Fruit fly (Drosophila melanogaster) whole organism, prepupa: ENCODE measurements around the gene crc.
A peak's percentile ranks its signal among the peaks of the same experiment; 100 is the strongest.

Experiments used
- Blimp-1 ChIP-seq: fragments of 200-800 bp; sonication (Bioruptor generic); optimal IDR thresholded peaks from 3 replicates; lab custom pipeline; 2017; ENCODE audit warnings: missing biosample characterization, missing genetic modification characterization, mild to moderate bottlenecking, moderate library complexity, missing genetic modification reagents
- CG10631 ChIP-seq: fragments of 200-800 bp; sonication (Bioruptor generic); optimal IDR thresholded peaks from 2 replicates; lab custom pipeline; 2016; ENCODE audit warnings: missing biosample characterization, missing genetic modification characterization
- CG10669 ChIP-seq: fragments of 200-800 bp; sonication (Bioruptor generic); optimal IDR thresholded peaks from 3 replicates; lab custom pipeline; 2018; ENCODE audit warnings: missing biosample characterization, mild to moderate bottlenecking, missing genetic modification characterization, moderate library complexity
- CG11294 ChIP-seq: fragments of 200-800 bp; sonication (Bioruptor generic); IDR thresholded peaks from 2 replicates; pipeline ENCODE4 v1.3.6; 2022; ENCODE audit warnings: missing biosample characterization, missing genetic modification characterization
- CG11762 ChIP-seq: fragments of 200-800 bp; sonication (Bioruptor generic); optimal IDR thresholded peaks from 3 replicates; lab custom pipeline; 2016; ENCODE audit warnings: missing biosample characterization, missing genetic modification characterization; ENCODE audit not compliant: insufficient read depth
- CG15336 ChIP-seq: fragments of 200-800 bp; sonication (Bioruptor generic); IDR thresholded peaks from 2 replicates; pipeline ENCODE4 v1.3.6; 2022; ENCODE audit warnings: missing biosample characterization, missing genetic modification characterization
- CG1621 ChIP-seq: fragments of 200-800 bp; sonication (Bioruptor generic); optimal IDR thresholded peaks from 3 replicates; lab custom pipeline; 2018; ENCODE audit warnings: missing biosample characterization, mild to moderate bottlenecking, missing genetic modification characterization
- CG16779 ChIP-seq: fragments of 200-800 bp; sonication (Bioruptor generic); optimal IDR thresholded peaks from 3 replicates; lab custom pipeline; 2017; ENCODE audit warnings: missing biosample characterization, mild to moderate bottlenecking, missing genetic modification characterization
- CG3032 ChIP-seq: fragments of 200-800 bp; optimal IDR thresholded peaks from 2 replicates; lab custom pipeline; 2019; ENCODE audit warnings: missing biosample characterization, mild to moderate bottlenecking, missing genetic modification characterization, moderate library complexity
- CG3919 ChIP-seq: fragments of 200-800 bp; sonication (Bioruptor generic); optimal IDR thresholded peaks from 3 replicates; lab custom pipeline; 2016; ENCODE audit warnings: missing biosample characterization, missing genetic modification characterization
- CG6163 ChIP-seq: fragments of 200-800 bp; sonication (Bioruptor generic); IDR thresholded peaks from 3 replicates; pipeline ENCODE4 v1.3.6; 2022; ENCODE audit warnings: missing biosample characterization, missing genetic modification characterization
- CG6276 ChIP-seq: fragments of 200-800 bp; sonication (Bioruptor generic); optimal IDR thresholded peaks from 2 replicates; lab custom pipeline; 2017; ENCODE audit warnings: missing biosample characterization, mild to moderate bottlenecking, missing genetic modification characterization
- CG6792 ChIP-seq: fragments of 200-800 bp; sonication (Bioruptor generic); optimal IDR thresholded peaks from 3 replicates; lab custom pipeline; 2016; ENCODE audit warnings: missing biosample characterization, missing genetic modification characterization
- CG6854 ChIP-seq: fragments of 200-800 bp; sonication (Bioruptor generic); optimal IDR thresholded peaks from 2 replicates; lab custom pipeline; 2017; ENCODE audit warnings: missing biosample characterization, mild to moderate bottlenecking, missing genetic modification characterization
- CG7368 ChIP-seq: fragments of 200-800 bp; sonication (Bioruptor generic); optimal IDR thresholded peaks from 3 replicates; lab custom pipeline; 2016; ENCODE audit warnings: missing biosample characterization, missing genetic modification characterization
- CG8119 ChIP-seq: fragments of 200-800 bp; sonication (Bioruptor generic); IDR thresholded peaks from 3 replicates; pipeline ENCODE4 v1.3.6; 2022; ENCODE audit warnings: missing biosample characterization, missing genetic modification characterization
- CG8319 ChIP-seq: fragments of 200-800 bp; sonication (Bioruptor generic); optimal IDR thresholded peaks from 3 replicates; lab custom pipeline; 2016; ENCODE audit warnings: missing biosample characterization, missing genetic modification characterization
- CG8632 ChIP-seq: fragments of 200-800 bp; sonication (Bioruptor generic); optimal IDR thresholded peaks from 3 replicates; lab custom pipeline; 2016; ENCODE audit warnings: missing biosample characterization, missing genetic modification characterization
- CG9139 ChIP-seq: fragments of 200-800 bp; sonication (Bioruptor generic); optimal IDR thresholded peaks from 3 replicates; lab custom pipeline; 2017; ENCODE audit warnings: missing biosample characterization, mild to moderate bottlenecking, missing genetic modification characterization
- Eip75B ChIP-seq: fragments of 200-800 bp; sonication (Bioruptor generic); optimal IDR thresholded peaks from 3 replicates; lab custom pipeline; 2016; ENCODE audit warnings: missing biosample characterization, missing genetic modification characterization
- Eip78C ChIP-seq: fragments of 200-800 bp; sonication (Bioruptor generic); peaks from one replicate; lab custom pipeline; 2016; ENCODE audit warnings: missing biosample characterization, missing genetic modification characterization
- Eip93F ChIP-seq: fragments of 200-800 bp; sonication (Bioruptor generic); optimal IDR thresholded peaks from 2 replicates; lab custom pipeline; 2016; ENCODE audit warnings: missing biosample characterization, mild to moderate bottlenecking, missing genetic modification characterization
- Ets21C ChIP-seq: fragments of 200-800 bp; sonication (Bioruptor generic); optimal IDR thresholded peaks from 3 replicates; lab custom pipeline; 2016; ENCODE audit warnings: missing biosample characterization, missing genetic modification characterization
- Hr38 ChIP-seq: sonication (Bioruptor generic); optimal IDR thresholded peaks from 2 replicates; lab custom pipeline; 2016; ENCODE audit warnings: missing biosample characterization, missing genetic modification characterization
- Hr39 ChIP-seq: fragments of 200-800 bp; sonication (Bioruptor generic); optimal IDR thresholded peaks from 2 replicates; lab custom pipeline; 2016; ENCODE audit warnings: missing biosample characterization, missing genetic modification characterization
- Hr4 ChIP-seq: fragments of 200-800 bp; sonication (Bioruptor generic); optimal IDR thresholded peaks from 3 replicates; lab custom pipeline; 2016; ENCODE audit warnings: missing biosample characterization, missing genetic modification characterization
- Lpt ChIP-seq: fragments of 200-800 bp; sonication (Bioruptor generic); optimal IDR thresholded peaks from 3 replicates; lab custom pipeline; 2016; ENCODE audit warnings: missing biosample characterization, missing genetic modification characterization
- Met ChIP-seq: fragments of 200-800 bp; sonication (Bioruptor generic); optimal IDR thresholded peaks from 3 replicates; lab custom pipeline; 2016; ENCODE audit warnings: missing biosample characterization, missing genetic modification characterization
- OdsH ChIP-seq: fragments of 200-800 bp; sonication (Bioruptor generic); optimal IDR thresholded peaks from 3 replicates; lab custom pipeline; 2016; ENCODE audit warnings: missing biosample characterization, missing genetic modification characterization
- Smox ChIP-seq: fragments of 200-800 bp; sonication (Bioruptor generic); optimal IDR thresholded peaks from 3 replicates; lab custom pipeline; 2016; ENCODE audit warnings: missing biosample characterization, missing genetic modification characterization
- Sox102F ChIP-seq: fragments of 200-800 bp; sonication (Bioruptor generic); optimal IDR thresholded peaks from 2 replicates; lab custom pipeline; 2016; ENCODE audit warnings: missing biosample characterization, mild to moderate bottlenecking, missing genetic modification characterization
- Sox14 ChIP-seq: fragments of 200-800 bp; sonication (Bioruptor generic); optimal IDR thresholded peaks from 3 replicates; lab custom pipeline; 2016; ENCODE audit warnings: missing biosample characterization, missing genetic modification characterization
- Sox15 ChIP-seq: fragments of 200-800 bp; sonication (Bioruptor generic); optimal IDR thresholded peaks from 3 replicates; lab custom pipeline; 2016; ENCODE audit warnings: missing biosample characterization, missing genetic modification characterization
- achi ChIP-seq: fragments of 200-800 bp; sonication (Bioruptor generic); optimal IDR thresholded peaks from 3 replicates; lab custom pipeline; 2016; ENCODE audit warnings: missing biosample characterization, missing genetic modification characterization
- acj6 ChIP-seq: fragments of 200-800 bp; sonication (Bioruptor generic); optimal IDR thresholded peaks from 3 replicates; lab custom pipeline; 2016; ENCODE audit warnings: missing biosample characterization, missing genetic modification characterization
- cyc ChIP-seq: fragments of 200-800 bp; sonication (Bioruptor generic); optimal IDR thresholded peaks from 3 replicates; lab custom pipeline; 2016; ENCODE audit warnings: missing biosample characterization, missing genetic modification characterization
- dac ChIP-seq: fragments of 200-800 bp; sonication (Bioruptor generic); optimal IDR thresholded peaks from 2 replicates; lab custom pipeline; 2017; ENCODE audit warnings: missing biosample characterization, mild to moderate bottlenecking, missing genetic modification characterization
- dsx ChIP-seq: fragments of 200-800 bp; optimal IDR thresholded peaks from 3 replicates; lab custom pipeline; 2019; ENCODE audit warnings: missing biosample characterization, mild to moderate bottlenecking, missing genetic modification characterization, moderate library complexity; ENCODE audit not compliant: poor library complexity, severe bottlenecking
- eg ChIP-seq: fragments of 200-800 bp; sonication (Bioruptor generic); IDR thresholded peaks from 3 replicates; pipeline ENCODE4 v1.3.6; 2022; ENCODE audit warnings: missing biosample characterization, missing genetic modification characterization
- fd59A ChIP-seq: fragments of 200-800 bp; sonication (Bioruptor generic); optimal IDR thresholded peaks from 2 replicates; lab custom pipeline; 2017; ENCODE audit warnings: missing biosample characterization, mild to moderate bottlenecking, missing genetic modification characterization, missing genetic modification reagents
- fd85E ChIP-seq: fragments of 200-800 bp; sonication (Bioruptor generic); optimal IDR thresholded peaks from 3 replicates; lab custom pipeline; 2016; ENCODE audit warnings: missing biosample characterization, missing genetic modification characterization
- fkh ChIP-seq: fragments of 200-800 bp; sonication (Bioruptor generic); optimal IDR thresholded peaks from 3 replicates; lab custom pipeline; 2017; ENCODE audit warnings: missing biosample characterization, mild to moderate bottlenecking, missing genetic modification characterization, moderate library complexity
- net ChIP-seq: fragments of 200-800 bp; sonication (Bioruptor generic); optimal IDR thresholded peaks from 3 replicates; lab custom pipeline; 2016; ENCODE audit warnings: missing biosample characterization, missing genetic modification characterization
- salr ChIP-seq, 2 experiments: fragments of 200-800 bp; sonication (Bioruptor generic); optimal IDR thresholded peaks; 3 replicates each; lab custom pipeline; 2016 to 2018; ENCODE audit warnings: missing biosample characterization in 2 of 2, missing genetic modification characterization in 2 of 2, mild to moderate bottlenecking in 1 of 2
- spab ChIP-seq: fragments of 200-800 bp; sonication (Bioruptor generic); optimal IDR thresholded peaks from 2 replicates; lab custom pipeline; 2017; ENCODE audit warnings: missing biosample characterization, mild to moderate bottlenecking, missing genetic modification characterization, missing genetic modification reagents
- ss ChIP-seq, 2 experiments: fragments of 200-800 bp; sonication (Bioruptor generic); optimal IDR thresholded peaks; 2 replicates in 1 of 2; 3 replicates in 1 of 2; lab custom pipeline; 2017 to 2018; ENCODE audit warnings: mild to moderate bottlenecking in 2 of 2, missing biosample characterization in 2 of 2, missing genetic modification characterization in 2 of 2, moderate library complexity in 1 of 2
- svp ChIP-seq: fragments of 200-800 bp; sonication (Bioruptor generic); peaks from one replicate; lab custom pipeline; 2016; ENCODE audit warnings: missing biosample characterization, missing genetic modification characterization
- topi ChIP-seq: fragments of 200-800 bp; sonication (Bioruptor generic); optimal IDR thresholded peaks from 3 replicates; lab custom pipeline; 2016; ENCODE audit warnings: missing biosample characterization, missing genetic modification characterization

Gene crc

DNA sequence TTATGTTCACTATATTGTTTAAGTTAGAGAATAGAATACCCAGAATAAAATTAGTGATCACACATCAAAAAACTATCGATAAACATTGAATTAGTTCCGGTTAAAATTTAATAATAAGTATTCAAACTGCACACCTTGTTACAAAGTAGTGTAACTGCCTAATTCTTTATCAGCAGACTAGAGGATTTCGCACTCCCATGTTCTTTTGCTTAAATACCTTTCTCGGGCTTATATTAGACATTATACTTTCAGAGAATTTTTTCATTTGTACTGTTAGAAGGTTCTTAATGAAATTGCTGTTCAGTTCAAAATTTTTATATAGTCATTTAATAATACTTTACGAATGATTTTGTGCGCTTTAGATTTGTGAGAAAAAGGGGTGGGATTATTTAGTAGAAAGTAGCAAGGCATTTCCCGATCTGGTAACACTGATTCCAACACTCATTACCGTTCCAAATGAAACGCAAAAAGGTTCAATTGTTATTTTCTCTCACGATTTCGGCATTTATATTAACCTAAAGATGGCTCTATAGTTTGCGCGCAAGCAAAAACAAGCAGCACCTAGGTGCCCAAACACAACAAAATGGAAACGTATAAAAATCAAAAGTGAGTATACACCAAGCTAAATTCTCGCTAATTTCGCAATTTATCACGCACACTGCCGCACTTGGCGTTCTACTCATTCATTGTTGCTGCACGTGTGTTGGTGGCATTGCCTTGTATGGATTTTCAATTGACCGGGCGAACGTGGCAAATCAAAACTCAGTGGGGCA lies at the start of gene crc (continued):
- TF ChIP-seq net (GFP tag; lab: Kevin White, UChicago) (peak; percentile 32), Smox (peak; percentile 43), Lpt (GFP tag; lab: Kevin White, UChicago) (no peak), dsx (GFP tag; lab: Kevin White, UChicago) (peak; percentile 70), cyc (GFP tag; lab: Kevin White, UChicago) (peak; percentile 33), Hr39 (GFP tag; lab: Kevin White, UChicago) (peak; percentile 40), Eip93F (no peak), CG6163 (GFP tag; lab: Robert Waterston, UW) (no peak; the same call in 2 of the 3 replicates), CG6792 (GFP tag; lab: Kevin White, UChicago) (no peak)

DNA sequence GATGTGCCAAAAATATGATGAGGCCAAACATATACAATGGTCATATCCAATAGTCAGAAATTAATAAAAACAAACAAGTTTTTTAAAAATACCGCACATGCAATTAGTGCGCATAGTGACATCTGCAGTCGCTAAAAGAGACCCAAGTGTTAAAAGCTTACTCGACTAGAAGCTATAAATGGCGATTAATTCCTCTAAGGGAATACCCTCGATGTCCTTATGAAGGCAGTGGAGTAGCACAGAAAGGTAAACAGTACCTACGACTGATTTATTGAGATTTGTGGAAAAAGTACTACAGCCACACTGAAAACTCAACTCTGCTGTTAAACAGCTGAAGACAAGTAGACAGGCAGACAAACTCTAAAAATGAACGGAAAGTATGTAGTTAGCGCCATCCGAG lies 49.8 kb upstream of the crc start:
- TF ChIP-seq fd59A (GFP tag; lab: Kevin White, UChicago), result no peak
- peak; percentile 24 for TF ChIP-seq Eip75B
- TF ChIP-seq fd85E (GFP tag; lab: Kevin White, UChicago), result no peak
- peak; percentile 80 for TF ChIP-seq fkh
- TF ChIP-seq svp (GFP tag; lab: Kevin White, UChicago), result no peak
- no peak for TF ChIP-seq CG3919
- TF ChIP-seq CG8319 (GFP tag; lab: Kevin White, UChicago), result peak; percentile 9
- TF ChIP-seq dac (GFP tag; lab: Kevin White, UChicago), result no peak
- TF ChIP-seq achi (GFP tag; lab: Kevin White, UChicago), result peak; percentile 48
- no peak for TF ChIP-seq Sox15 (GFP tag; lab: Kevin White, UChicago)
- peak; percentile 52 for TF ChIP-seq Sox14 (GFP tag; lab: Kevin White, UChicago)
- no peak for TF ChIP-seq CG11762 (GFP tag; lab: Kevin White, UChicago)
- no peak for TF ChIP-seq Hr38 (GFP tag; lab: Kevin White, UChicago)
- no peak for TF ChIP-seq CG8119 (GFP tag; lab: Robert Waterston, UW)
- TF ChIP-seq Sox102F (GFP tag; lab: Kevin White, UChicago), result peak; percentile 38
- no peak for TF ChIP-seq Lpt (GFP tag; lab: Kevin White, UChicago)
- TF ChIP-seq ss (GFP tag; optimal IDR thresholded peaks at IDR 0.05; lab: Kevin White, UChicago), result no peak
- TF ChIP-seq Hr39 (GFP tag; lab: Kevin White, UChicago), result no peak
- no peak for TF ChIP-seq CG6854
- TF ChIP-seq spab (GFP tag; lab: Kevin White, UChicago), result no peak
- no peak for TF ChIP-seq CG6276 (GFP tag; lab: Kevin White, UChicago)
- no peak for TF ChIP-seq CG1621 (tag; lab: Kevin White, UChicago)
- 0 out of 2 replicates have a peak, but pooled peaks have one; percentile 14 for TF ChIP-seq CG15336
- TF ChIP-seq CG11294 (GFP tag; lab: Robert Waterston, UW), result no peak
- TF ChIP-seq Hr4 (GFP tag; lab: Kevin White, UChicago), result peak; percentile 32
- peak; percentile 8 for TF ChIP-seq Ets21C (GFP tag; lab: Kevin White, UChicago)
- peak; percentile 46 for TF ChIP-seq Met
- peak; percentile 41 for TF ChIP-seq CG7368 (GFP tag; lab: Kevin White, UChicago)
- TF ChIP-seq Blimp-1 (GFP tag; lab: Kevin White, UChicago), result no peak
- TF ChIP-seq dsx (GFP tag; lab: Kevin White, UChicago), result no peak
- no peak for TF ChIP-seq CG8632
- peak; percentile 33 for TF ChIP-seq topi (GFP tag; lab: Kevin White, UChicago)
- peak; percentile 23 for TF ChIP-seq CG6792 (GFP tag; lab: Kevin White, UChicago)
- TF ChIP-seq CG3032, result peak; percentile 8
- TF ChIP-seq OdsH (GFP tag; lab: Kevin White, UChicago), result peak; percentile 33
- no peak for TF ChIP-seq CG10669 (GFP tag; lab: Kevin White, UChicago)
- no peak for TF ChIP-seq CG6163 (GFP tag; lab: Robert Waterston, UW)
- no peak for TF ChIP-seq CG16779 (tag; lab: Kevin White, UChicago)
- no peak for TF ChIP-seq eg (GFP tag; lab: Robert Waterston, UW)
- TF ChIP-seq Eip78C, result peak; percentile 74
- TF ChIP-seq acj6 (GFP tag; lab: Kevin White, UChicago), result peak; percentile 42
- TF ChIP-seq CG9139, result no peak
- TF ChIP-seq CG10631, result peak; percentile 41
- TF ChIP-seq salr (GFP tag; optimal IDR thresholded peaks at IDR 0.05; lab: Kevin White, UChicago), result no peak
